Worm (Caenorhabditis elegans): ENCODE data around the gene R04A9.7.

The R04A9.7 gene

ce11 chrX:394709-395108 is at the start of gene R04A9.7:
TSS of gene R04A9.7 (minus strand) at chrX:394892.
- TF ChIP-seq nhr-2 (tag; optimal IDR thresholded peaks at IDR 0.05), result peak; percentile 94
- no peak for TF ChIP-seq elt-1 (tag; optimal IDR thresholded peaks at IDR 0.05; ENCODE audit: borderline replicate concordance, insufficient read depth)
- TF ChIP-seq sptf-1 (tag; optimal IDR thresholded peaks at IDR 0.05), result no peak

DNA sequence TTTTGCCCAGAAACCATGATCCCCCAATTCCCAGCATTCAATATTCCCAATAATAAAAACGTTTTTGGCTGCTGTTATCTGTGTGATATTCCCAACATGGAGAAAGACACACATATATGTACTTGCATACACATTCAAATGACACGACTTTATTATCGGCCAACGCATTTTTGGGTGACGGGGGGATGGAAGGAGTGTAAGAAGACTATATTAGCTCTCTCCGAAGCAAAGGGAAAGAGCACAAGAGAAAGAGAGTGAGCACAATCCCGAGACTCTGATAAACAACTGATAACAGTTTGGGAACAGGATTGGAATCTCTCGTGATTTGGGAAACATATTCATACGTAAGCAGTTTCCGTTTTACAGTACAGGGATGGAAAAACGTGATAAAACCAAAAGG is 45.7 kb upstream of the R04A9.7 start:
- TF ChIP-seq mep-1 (tag; optimal IDR thresholded peaks at IDR 0.05) (no peak), ceh-83 (GFP tag; optimal IDR thresholded peaks at IDR 0.05) (no peak), ceh-39 (tag; optimal IDR thresholded peaks at IDR 0.05) (no peak), unc-120 (tag; optimal IDR thresholded peaks at IDR 0.05; ENCODE audit: poor library complexity, severe bottlenecking) (no peak), flh-1 (GFP tag; optimal IDR thresholded peaks at IDR 0.05) (no peak), blmp-1 (tag; optimal IDR thresholded peaks at IDR 0.05) (no peak), elt-1 (tag; optimal IDR thresholded peaks at IDR 0.05; ENCODE audit: borderline replicate concordance, insufficient read depth) (no peak), nhr-12 (tag; optimal IDR thresholded peaks at IDR 0.05) (no peak), lin-32 (GFP tag; optimal IDR thresholded peaks at IDR 0.05) (no peak), lin-13 (tag; optimal IDR thresholded peaks at IDR 0.05) (no peak), ces-1 (GFP tag; optimal IDR thresholded peaks at IDR 0.05) (no peak), pha-4 (tag; optimal IDR thresholded peaks at IDR 0.05) (no peak), mab-5 (tag; optimal IDR thresholded peaks at IDR 0.05) (no peak)

DNA sequence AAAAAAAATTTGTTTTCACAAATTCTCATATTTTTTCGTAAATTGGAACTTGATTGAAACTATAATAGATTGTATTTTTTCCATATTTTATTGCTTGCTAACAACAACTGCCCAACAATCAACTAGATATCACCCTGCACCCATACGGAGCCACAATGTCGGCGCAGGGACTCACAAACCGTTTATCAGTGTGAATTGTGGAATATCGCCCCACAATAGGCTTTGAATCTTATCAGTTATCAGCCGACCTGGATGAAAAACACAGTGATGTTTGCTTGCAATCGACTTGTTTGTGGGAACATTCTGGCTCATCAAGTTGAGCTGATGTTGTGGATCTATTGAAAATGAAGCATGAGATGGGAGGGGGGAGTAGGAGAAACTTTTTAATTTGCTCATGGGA is 44.3 kb upstream of the R04A9.7 start:
- TF ChIP-seq nhr-76 (tag; optimal IDR thresholded peaks at IDR 0.05) (no peak), lsy-2 (tag; optimal IDR thresholded peaks at IDR 0.05) (no peak), mep-1 (tag; optimal IDR thresholded peaks at IDR 0.05) (no peak), flh-1 (GFP tag; optimal IDR thresholded peaks at IDR 0.05) (no peak), ham-2 (GFP tag; optimal IDR thresholded peaks at IDR 0.05) (no peak), ceh-39 (tag; optimal IDR thresholded peaks at IDR 0.05) (no peak), sptf-1 (tag; optimal IDR thresholded peaks at IDR 0.05) (no peak), unc-62 (GFP tag; optimal IDR thresholded peaks at IDR 0.05) (no peak), unc-39 (tag; optimal IDR thresholded peaks at IDR 0.05) (no peak), zip-8 (tag; optimal IDR thresholded peaks at IDR 0.05) (no peak), bed-3 (GFP tag; optimal IDR thresholded peaks at IDR 0.05) (no peak), unc-120 (tag; optimal IDR thresholded peaks at IDR 0.05; ENCODE audit: poor library complexity, severe bottlenecking) (no peak), blmp-1 (tag; optimal IDR thresholded peaks at IDR 0.05) (no peak), tbx-8 (GFP tag; optimal IDR thresholded peaks at IDR 0.05) (no peak)

DNA sequence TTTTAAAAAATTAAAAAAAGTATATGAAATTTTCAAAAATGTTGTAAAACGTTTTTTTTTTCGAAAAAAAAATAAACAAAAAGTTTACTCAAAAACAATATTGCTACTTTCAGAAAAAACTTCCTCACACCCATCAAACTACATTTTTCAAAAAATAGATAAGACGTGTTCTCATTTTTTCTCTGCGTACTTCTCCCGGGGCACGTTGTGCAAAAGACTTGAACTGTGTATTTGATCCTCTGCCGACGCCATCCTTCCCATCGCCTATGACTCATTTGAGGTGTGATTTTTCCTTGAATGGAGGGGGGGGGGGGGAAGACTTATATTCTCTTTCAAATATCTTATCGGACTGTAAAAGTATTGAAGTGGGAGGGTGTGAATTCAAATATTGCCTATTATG is 43.7 kb upstream of the R04A9.7 start:
- TF ChIP-seq pha-4 (tag; optimal IDR thresholded peaks at IDR 0.05) (no peak), unc-120 (tag; optimal IDR thresholded peaks at IDR 0.05; ENCODE audit: poor library complexity, severe bottlenecking) (no peak), drap-1 (GFP tag; optimal IDR thresholded peaks at IDR 0.05) (no peak), nhr-76 (tag; optimal IDR thresholded peaks at IDR 0.05) (no peak), snpc-4 (tag; optimal IDR thresholded peaks at IDR 0.05) (no peak), nhr-12 (tag; optimal IDR thresholded peaks at IDR 0.05) (no peak), ztf-11 (tag; optimal IDR thresholded peaks at IDR 0.05) (no peak), zip-8 (tag; optimal IDR thresholded peaks at IDR 0.05) (no peak), nhr-2 (tag; optimal IDR thresholded peaks at IDR 0.05) (no peak), unc-39 (tag; optimal IDR thresholded peaks at IDR 0.05) (no peak), hlh-1 (tag; optimal IDR thresholded peaks at IDR 0.05) (no peak), ces-1 (GFP tag; optimal IDR thresholded peaks at IDR 0.05) (no peak), lin-13 (tag; optimal IDR thresholded peaks at IDR 0.05) (no peak), mep-1 (tag; optimal IDR thresholded peaks at IDR 0.05) (no peak), cnd-1 (tag; optimal IDR thresholded peaks at IDR 0.05) (no peak), sptf-1 (tag; optimal IDR thresholded peaks at IDR 0.05) (no peak), ham-2 (GFP tag; optimal IDR thresholded peaks at IDR 0.05) (no peak)

- TF ChIP-seq lsy-2 (tag; optimal IDR thresholded peaks at IDR 0.05) (peak; percentile 34), drap-1 (GFP tag; optimal IDR thresholded peaks at IDR 0.05) (no peak), ceh-83 (GFP tag; optimal IDR thresholded peaks at IDR 0.05) (peak; percentile 45)
These were observed 39.1 kb upstream of the R04A9.7 start, which contains the start of gene dve-1 for ce11 chrX:433747-434146. TSS of gene dve-1 (minus strand) at chrX:433812.

DNA sequence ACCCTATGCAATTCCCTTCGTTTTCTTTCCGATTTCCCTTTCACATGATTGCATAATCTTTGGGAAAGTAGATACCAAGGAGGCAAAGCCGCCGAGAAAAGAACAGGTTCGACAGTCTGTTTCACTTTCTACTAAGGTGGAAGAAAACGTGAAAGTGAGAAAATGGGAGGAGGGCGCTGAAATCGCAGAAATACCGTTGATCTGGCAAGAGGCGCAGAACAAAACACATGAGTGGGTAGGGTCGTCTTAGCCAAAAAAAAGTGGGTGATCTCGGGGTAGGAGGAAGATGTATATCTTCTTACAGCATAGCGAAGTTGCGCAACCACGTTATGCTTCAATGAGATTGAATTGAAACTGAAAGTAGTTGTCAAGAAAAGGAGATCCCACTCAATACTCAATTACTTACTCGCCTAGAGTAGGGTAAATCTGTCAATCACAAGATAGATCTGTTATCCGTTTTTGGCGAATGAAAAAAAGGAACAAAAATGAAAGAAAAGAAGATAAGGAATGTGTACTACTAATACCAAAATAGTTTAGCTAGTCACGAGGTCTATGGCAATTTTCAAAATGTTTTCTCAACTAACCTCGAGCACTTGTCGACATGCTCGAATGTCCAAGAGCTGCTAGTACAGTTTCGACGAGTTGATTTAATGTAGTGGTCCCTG is 38.5 kb upstream of the R04A9.7 start:
- TF ChIP-seq elt-1 (tag; optimal IDR thresholded peaks at IDR 0.05; ENCODE audit: borderline replicate concordance, insufficient read depth) (peak; percentile 1), zip-8 (tag; optimal IDR thresholded peaks at IDR 0.05) (peak; percentile 0), unc-120 (tag; optimal IDR thresholded peaks at IDR 0.05; ENCODE audit: poor library complexity, severe bottlenecking) (no peak), blmp-1 (tag; optimal IDR thresholded peaks at IDR 0.05) (peak; percentile 87), ham-2 (GFP tag; optimal IDR thresholded peaks at IDR 0.05) (no peak)

All from whole organism, mixed stage, embryonic.